Worm (Caenorhabditis elegans) whole organism, L4/young adult: ENCODE measurements around the gene nmgp-1.

Experiments
- W03F9.2 ChIP-seq: fragments of 150-350 bp; optimal IDR thresholded peaks from 2 replicates; lab custom pipeline; 2014; ENCODE audit warnings: missing biosample characterization, missing genetic modification characterization
- dao-5 ChIP-seq: sonication (generic microtip); optimal IDR thresholded peaks from 2 replicates; lab custom pipeline; 2016; ENCODE audit warnings: missing genotype, missing genetic modification characterization, moderate library complexity, missing compliant biosample characterization
- him-1 ChIP-seq: sonication (generic microtip); optimal IDR thresholded peaks from 2 replicates; lab custom pipeline; 2016; ENCODE audit warnings: missing genotype, missing genetic modification reagents, missing genetic modification characterization, missing compliant biosample characterization

The nmgp-1 gene

ce11 chrII:6248029-6248428 is 12.6 kb upstream of the nmgp-1 start:
- TF ChIP-seq him-1 (tag; lab: Kevin White, UChicago) (no peak), dao-5 (tag; lab: Kevin White, UChicago) (no peak), W03F9.2 (tag; lab: Kevin White, UChicago) (no peak)

DNA sequence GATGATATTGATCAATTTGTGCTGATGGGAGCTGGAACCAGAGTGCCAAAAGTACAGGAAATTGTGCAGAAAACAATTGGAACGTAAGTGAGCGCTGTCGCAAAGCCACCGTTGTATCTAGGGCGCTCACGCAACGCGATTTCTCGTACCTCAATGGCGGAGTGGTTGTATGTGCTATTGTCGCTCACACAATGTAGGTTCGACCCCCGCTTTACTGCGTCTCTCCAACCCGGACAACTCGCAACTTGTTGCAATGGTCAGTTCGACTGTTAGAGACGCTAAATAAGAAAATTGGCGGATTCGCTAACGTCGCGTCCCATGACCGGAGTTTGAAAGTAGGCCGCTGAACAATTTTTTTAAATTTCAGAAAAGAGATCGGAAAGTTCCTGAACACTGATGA is 12.2 kb upstream of the nmgp-1 start:
- TF ChIP-seq dao-5 (tag; lab: Kevin White, UChicago) (peak; percentile 23), W03F9.2 (tag; lab: Kevin White, UChicago) (no peak)

DNA sequence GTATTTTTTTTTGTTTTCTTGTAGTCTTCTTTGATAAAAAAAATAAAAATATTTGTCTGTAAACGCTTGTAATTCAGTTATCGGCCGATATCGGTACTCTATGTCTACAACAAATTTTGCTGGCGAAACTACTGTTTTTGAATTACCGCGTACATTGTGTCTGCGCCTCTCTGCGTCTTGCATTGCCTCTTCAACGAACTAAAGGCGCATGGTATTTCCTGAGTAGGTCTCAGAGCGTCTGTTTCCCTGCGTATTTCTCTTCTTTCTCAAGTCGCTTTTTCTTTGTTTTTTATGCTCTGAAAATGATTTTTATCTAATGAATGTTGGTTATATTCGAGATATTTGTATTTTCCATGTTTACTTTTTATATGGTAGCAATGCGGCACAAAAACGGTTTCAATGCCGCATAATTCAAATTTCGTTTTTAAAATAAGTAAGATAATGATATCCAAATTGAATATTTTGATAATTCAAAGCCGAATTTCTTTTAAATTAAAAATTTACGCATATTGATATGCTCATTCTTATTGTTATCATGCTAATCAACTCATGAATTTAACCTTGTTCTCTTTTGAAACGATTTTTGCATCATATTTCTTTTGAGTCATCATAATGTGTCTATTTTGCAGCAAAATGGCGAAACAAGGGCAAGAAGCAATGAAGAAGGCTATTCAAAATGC is 9.7 kb upstream of the nmgp-1 start, which contains the start of gene phb-2:
Gene phb-2, plus strand, starts transcription at position 630 of the 680 bp plus-strand sequence.
- TF ChIP-seq W03F9.2 (tag; lab: Kevin White, UChicago) (peak; percentile 75), dao-5 (tag; lab: Kevin White, UChicago) (no peak), him-1 (tag; lab: Kevin White, UChicago) (no peak)

- no peak for TF ChIP-seq W03F9.2 (tag; lab: Kevin White, UChicago)
- no peak for TF ChIP-seq dao-5 (tag; lab: Kevin White, UChicago)
- TF ChIP-seq him-1 (tag; lab: Kevin White, UChicago) = no peak
Measured at ce11 chrII:6252707-6253106, 8.0 kb upstream of the nmgp-1 start.

ce11 chrII:6256024-6256423 is 4.6 kb upstream of the nmgp-1 start, which contains the start of gene F13H8.5:
TSS of gene F13H8.5 (minus strand) at chrII:6256124.
- no peak for TF ChIP-seq him-1 (tag; lab: Kevin White, UChicago)
- no peak for TF ChIP-seq W03F9.2 (tag; lab: Kevin White, UChicago)
- TF ChIP-seq dao-5 (tag; lab: Kevin White, UChicago) = no peak

DNA sequence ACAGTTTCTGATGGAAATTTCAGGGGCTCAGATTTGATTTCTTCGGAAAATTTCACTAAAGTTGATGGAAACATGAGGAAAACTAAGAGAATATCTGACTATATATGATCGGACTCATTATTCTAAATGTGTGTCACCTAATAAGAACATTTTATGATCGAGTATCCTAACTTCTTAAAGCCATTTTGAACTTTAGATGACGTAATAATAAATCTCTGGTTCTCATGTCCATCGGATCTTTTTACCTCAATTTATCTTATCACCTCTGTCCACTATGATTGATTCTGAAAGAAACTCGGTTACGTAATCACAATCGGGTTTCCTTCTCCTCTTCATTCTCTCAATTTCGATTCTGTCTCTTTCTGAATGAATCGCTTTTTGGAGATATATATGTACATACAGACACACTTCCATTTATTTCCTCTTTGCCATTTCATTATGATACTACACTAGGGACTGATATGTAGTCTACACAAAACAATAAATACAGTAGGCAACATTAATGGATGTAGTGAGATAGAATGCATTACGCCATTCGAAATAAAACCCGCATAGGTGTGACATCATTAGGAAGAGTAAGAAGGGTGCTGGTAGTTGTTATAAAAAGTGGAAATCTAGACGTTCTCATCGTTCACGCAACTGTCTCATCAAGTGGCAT is 3.3 kb upstream of the nmgp-1 start:
- TF ChIP-seq him-1 (tag; lab: Kevin White, UChicago) = no peak

DNA sequence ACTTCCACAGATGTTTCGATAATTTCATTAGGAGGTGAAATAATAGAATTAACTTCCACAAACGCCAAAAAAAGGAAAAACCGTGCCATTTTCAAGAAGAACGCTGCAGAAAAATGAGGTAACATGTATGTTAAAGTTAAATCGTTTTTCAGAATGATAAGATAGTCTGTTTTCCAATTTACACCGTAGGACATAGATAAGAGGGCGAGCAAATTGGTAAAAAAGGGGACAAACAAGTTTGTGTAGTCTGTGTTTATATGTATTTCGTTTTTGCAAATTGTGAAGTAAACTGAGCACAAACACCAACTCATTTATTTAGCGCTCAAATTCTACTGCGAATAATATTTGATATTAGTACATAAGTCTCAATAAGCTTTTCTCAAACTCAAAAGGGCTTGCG is 790 bp upstream of the nmgp-1 start, which contains the start of gene F13H8.11:
Gene F13H8.11, minus strand, starts transcription at position 155 of the 400 bp plus-strand sequence.
- TF ChIP-seq W03F9.2 (tag; lab: Kevin White, UChicago) = no peak
- TF ChIP-seq dao-5 (tag; lab: Kevin White, UChicago) = no peak
- TF ChIP-seq him-1 (tag; lab: Kevin White, UChicago) = no peak

ce11 chrII:6262222-6262621 is 1.6 kb downstream of the nmgp-1 start, which contains the start of gene F13H8.12:
TSS of gene F13H8.12 (plus strand) at chrII:6262522.
- TF ChIP-seq him-1 (tag; lab: Kevin White, UChicago) (no peak), W03F9.2 (tag; lab: Kevin White, UChicago) (no peak), dao-5 (tag; lab: Kevin White, UChicago) (no peak)

DNA sequence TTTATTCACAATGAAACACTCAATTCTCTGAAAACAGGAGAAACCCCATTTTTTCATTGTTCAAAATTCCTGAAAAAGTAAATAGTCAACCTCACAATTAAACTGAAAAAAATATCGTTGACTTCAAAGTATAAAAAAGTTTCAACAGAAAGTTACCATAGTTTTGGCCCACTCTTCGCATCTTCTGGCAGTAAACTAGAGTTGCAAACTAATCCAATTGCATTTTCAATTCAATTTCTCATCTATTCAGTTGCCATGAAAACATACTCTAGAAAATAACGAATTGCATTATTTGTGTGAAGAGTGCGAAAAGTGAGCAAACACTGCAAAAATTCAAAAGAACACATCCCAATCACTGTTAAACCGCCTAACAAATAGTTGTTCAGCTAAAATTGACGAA is 3.0 kb downstream of the nmgp-1 start, which contains the start of gene F13H8.3:
Gene F13H8.3, plus strand, starts transcription at position 301 of the 400 bp plus-strand sequence.
- TF ChIP-seq W03F9.2 (tag; lab: Kevin White, UChicago) = no peak
- no peak for TF ChIP-seq dao-5 (tag; lab: Kevin White, UChicago)
- no peak for TF ChIP-seq him-1 (tag; lab: Kevin White, UChicago)

- no peak for TF ChIP-seq him-1 (tag; lab: Kevin White, UChicago)
- TF ChIP-seq W03F9.2 (tag; lab: Kevin White, UChicago) = no peak
- no peak for TF ChIP-seq dao-5 (tag; lab: Kevin White, UChicago)
Measured at ce11 chrII:6267983-6268382, 7.3 kb downstream of the nmgp-1 start, which contains the start of gene F13H8.8. TSS of gene F13H8.8 (minus strand) at chrII:6268083.

DNA sequence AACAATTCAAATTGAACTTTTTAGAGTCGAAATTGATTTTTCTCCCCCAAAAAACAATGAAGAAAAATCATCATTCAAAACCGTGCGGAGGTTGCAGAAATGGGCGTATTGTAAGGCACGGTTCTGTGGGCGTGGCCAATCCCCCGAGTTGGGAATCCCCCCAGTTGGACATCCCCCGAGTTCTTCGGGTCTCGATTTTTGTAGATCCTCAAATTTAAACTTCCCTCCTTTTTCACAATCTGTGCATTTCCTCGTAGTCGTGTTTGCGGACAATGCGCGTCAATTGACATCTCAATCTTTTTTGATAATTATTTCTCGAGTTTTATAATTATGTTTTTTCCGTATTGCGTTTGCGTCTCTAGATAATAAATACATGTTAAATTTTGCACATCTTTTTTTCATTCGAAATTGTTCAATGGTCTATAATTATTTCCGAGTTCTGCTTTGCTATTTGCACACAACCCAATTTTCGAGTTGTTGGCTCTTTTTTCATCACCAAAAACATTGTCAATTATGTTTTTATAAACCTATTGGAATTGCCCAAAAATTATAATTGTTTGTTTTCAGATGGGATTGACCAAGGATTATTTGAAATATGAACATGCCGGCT is 9.3 kb downstream of the nmgp-1 start, which contains the start of gene F13H8.2:
Gene F13H8.2, plus strand, starts transcription at position 560 of the 610 bp plus-strand sequence.
- TF ChIP-seq W03F9.2 (tag; lab: Kevin White, UChicago) (peak; percentile 29), him-1 (tag; lab: Kevin White, UChicago) (no peak)

ce11 chrII:6273916-6274315 is 13.3 kb downstream of the nmgp-1 start, which contains the start of gene bpl-1:
TSS of gene bpl-1 (plus strand) at chrII:6274216.
- TF ChIP-seq him-1 (tag; lab: Kevin White, UChicago) = no peak
- no peak for TF ChIP-seq dao-5 (tag; lab: Kevin White, UChicago)
- no peak for TF ChIP-seq W03F9.2 (tag; lab: Kevin White, UChicago)

DNA sequence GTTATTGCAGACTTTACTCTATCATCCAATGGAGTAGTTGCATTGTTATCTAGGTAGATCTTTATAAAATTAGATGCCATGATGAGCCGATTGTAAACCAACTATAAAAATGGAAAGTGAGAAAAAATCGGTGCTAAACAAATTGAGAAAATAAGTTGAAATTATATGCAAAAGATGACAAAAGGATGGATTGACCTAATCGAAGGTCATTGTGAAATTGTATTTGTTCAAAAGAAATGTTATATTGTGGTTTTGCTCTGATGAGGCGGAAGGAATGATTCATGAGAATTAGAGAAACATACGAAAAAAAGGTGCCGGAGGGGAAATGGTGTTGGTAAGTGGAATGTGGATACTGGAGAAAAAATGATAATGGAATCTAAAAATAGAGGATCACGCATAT is 20.3 kb downstream of the nmgp-1 start, which contains the start of gene scly-1:
Gene scly-1, minus strand, starts transcription at position 101 of the 400 bp plus-strand sequence.
- no peak for TF ChIP-seq him-1 (tag; lab: Kevin White, UChicago)
